Worm (Caenorhabditis elegans) whole organism, L1 larva: Measurements from ENCODE around the gene krr-1.
A peak's percentile ranks its signal among the peaks of the same experiment; 100 is the strongest.

ENCODE experiments used
- C34B4.2 ChIP-seq: sonication (generic microtip); optimal IDR thresholded peaks from 2 replicates; lab custom pipeline; 2017; ENCODE audit warnings: mild to moderate bottlenecking, missing genetic modification characterization, missing compliant biosample characterization
- Y116A8C.19 ChIP-seq: sonication (generic microtip); optimal IDR thresholded peaks from 2 replicates; lab custom pipeline; 2016; ENCODE audit warnings: missing compliant biosample characterization, missing genetic modification characterization, borderline replicate concordance
- aly-2 ChIP-seq: fragments of 150-350 bp; optimal IDR thresholded peaks from 2 replicates; lab custom pipeline; 2014; ENCODE audit warnings: missing biosample characterization, missing genetic modification characterization
- ama-1 ChIP-seq: fragments of 150-350 bp; optimal IDR thresholded peaks from 2 replicates; lab custom pipeline; 2014
- ceh-82 ChIP-seq, 3 experiments: fragments of 150-350 bp in 1 of 3; sonication (generic microtip) in 2 of 3; optimal IDR thresholded peaks; 2 replicates each; lab custom pipeline; 2014 to 2017; ENCODE audit warnings: missing biosample characterization in 3 of 3, missing genetic modification characterization in 3 of 3
- ceh-90 ChIP-seq: sonication (generic microtip); optimal IDR thresholded peaks from 2 replicates; lab custom pipeline; 2016; ENCODE audit warnings: missing genetic modification characterization, missing compliant biosample characterization
- ces-1 ChIP-seq: fragments of 150-350 bp; optimal IDR thresholded peaks from 2 replicates; lab custom pipeline; 2014; ENCODE audit warnings: missing biosample characterization, missing genetic modification reagents, missing genetic modification characterization
- dpl-1 ChIP-seq, 3 experiments: fragments of 150-350 bp in 2 of 3; sonication (generic microtip) in 1 of 3; optimal IDR thresholded peaks; 2 replicates each; lab custom pipeline; 2014 to 2017; ENCODE audit warnings: missing biosample characterization in 3 of 3, missing genetic modification characterization in 3 of 3, missing genetic modification reagents in 3 of 3
- efl-3 ChIP-seq: fragments of 200-800 bp; sonication (Bioruptor generic); optimal IDR thresholded peaks from 2 replicates; lab custom pipeline; 2018; ENCODE audit warnings: mild to moderate bottlenecking, missing genetic modification characterization, missing compliant biosample characterization
- egl-13 ChIP-seq: sonication (generic microtip); optimal IDR thresholded peaks from 2 replicates; lab custom pipeline; 2016; ENCODE audit warnings: missing genotype, missing genetic modification reagents, missing genetic modification characterization, missing compliant biosample characterization
- elt-2 ChIP-seq: sonication (generic microtip); optimal IDR thresholded peaks from 2 replicates; lab custom pipeline; 2016; ENCODE audit warnings: missing genetic modification characterization, mild to moderate bottlenecking, inconsistent platforms, missing compliant biosample characterization, missing genetic modification reagents
- elt-3 ChIP-seq, 6 experiments: fragments of 150-350 bp in 1 of 6; sonication (generic microtip); optimal IDR thresholded peaks; 2 replicates each; lab custom pipeline; 2017 to 2018; ENCODE audit warnings: missing biosample characterization in 6 of 6, missing genetic modification characterization in 6 of 6, inconsistent platforms in 1 of 6
- fkh-10 ChIP-seq: sonication (generic microtip); optimal IDR thresholded peaks from 2 replicates; lab custom pipeline; 2017; ENCODE audit warnings: missing biosample characterization, missing genetic modification reagents, missing genetic modification characterization
- fkh-8 ChIP-seq: sonication (generic microtip); optimal IDR thresholded peaks from 2 replicates; lab custom pipeline; 2016; ENCODE audit warnings: mild to moderate bottlenecking, missing genetic modification characterization, missing compliant biosample characterization
- fos-1 ChIP-seq: fragments of 150-350 bp; optimal IDR thresholded peaks from 2 replicates; lab custom pipeline; 2014; ENCODE audit warnings: missing biosample characterization, missing genetic modification characterization
- grh-1 ChIP-seq: fragments of 200-800 bp; sonication (Bioruptor generic); IDR thresholded peaks from 2 replicates; pipeline ENCODE4 v1.3.6; 2022; ENCODE audit warnings: missing genetic modification reagents, missing genetic modification characterization, missing compliant biosample characterization
- hlh-17 ChIP-seq: fragments of 200-800 bp; sonication (Bioruptor generic); optimal IDR thresholded peaks from 2 replicates; lab custom pipeline; 2018; ENCODE audit warnings: missing genetic modification characterization, mild to moderate bottlenecking, missing compliant biosample characterization, moderate library complexity, borderline replicate concordance
- hlh-4 ChIP-seq: sonication (generic microtip); optimal IDR thresholded peaks from 2 replicates; lab custom pipeline; 2016; ENCODE audit warnings: mild to moderate bottlenecking, missing genetic modification characterization, missing compliant biosample characterization
- jun-1 ChIP-seq: fragments of 150-350 bp; optimal IDR thresholded peaks from 2 replicates; lab custom pipeline; 2014; ENCODE audit warnings: missing biosample characterization, missing genetic modification reagents, missing genetic modification characterization
- lin-13 ChIP-seq: fragments of 150-350 bp; optimal IDR thresholded peaks from 2 replicates; lab custom pipeline; 2014; ENCODE audit warnings: missing biosample characterization, missing genetic modification reagents, missing genetic modification characterization
- lin-15B ChIP-seq: fragments of 150-350 bp; sonication (generic microtip); optimal IDR thresholded peaks from 3 replicates; lab custom pipeline; 2014; ENCODE audit warnings: missing biosample characterization, missing genetic modification characterization
- lin-35 ChIP-seq, 2 experiments: fragments of 150-350 bp; optimal IDR thresholded peaks; 2 replicates each; lab custom pipeline; 2014; ENCODE audit warnings: missing biosample characterization in 2 of 2, missing genetic modification characterization in 2 of 2, missing genetic modification reagents in 2 of 2
- lsy-2 ChIP-seq, 2 experiments: fragments of 150-350 bp; optimal IDR thresholded peaks; 2 replicates each; lab custom pipeline; 2014; ENCODE audit warnings: missing biosample characterization in 2 of 2, missing genetic modification characterization in 2 of 2
- mef-2 ChIP-seq: fragments of 150-350 bp; optimal IDR thresholded peaks from 2 replicates; lab custom pipeline; 2014; ENCODE audit warnings: missing biosample characterization, missing genetic modification characterization
- mep-1 ChIP-seq: fragments of 150-350 bp; optimal IDR thresholded peaks from 2 replicates; lab custom pipeline; 2014; ENCODE audit warnings: missing biosample characterization, missing genetic modification characterization
- nhr-19 ChIP-seq: fragments of 200-800 bp; sonication (Bioruptor generic); conservative IDR thresholded peaks from 2 replicates; pipeline ENCODE4 v1.3.6; 2022; ENCODE audit warnings: missing genetic modification characterization, missing compliant biosample characterization
- nhr-20 ChIP-seq: sonication (generic microtip); optimal IDR thresholded peaks from 2 replicates; lab custom pipeline; 2016; ENCODE audit warnings: mild to moderate bottlenecking, missing genetic modification characterization, missing compliant biosample characterization
- nhr-237 ChIP-seq: fragments of 150-350 bp; optimal IDR thresholded peaks from 2 replicates; lab custom pipeline; 2014; ENCODE audit warnings: missing biosample characterization, missing genetic modification characterization
- nhr-28 ChIP-seq: fragments of 150-350 bp; optimal IDR thresholded peaks from 2 replicates; lab custom pipeline; 2014; ENCODE audit warnings: missing biosample characterization, missing genetic modification characterization
- nhr-47 ChIP-seq: sonication (generic microtip); optimal IDR thresholded peaks from 2 replicates; lab custom pipeline; 2016; ENCODE audit warnings: mild to moderate bottlenecking, missing genetic modification characterization, moderate library complexity, missing compliant biosample characterization
- nhr-71 ChIP-seq: sonication (generic microtip); optimal IDR thresholded peaks from 2 replicates; lab custom pipeline; 2016; ENCODE audit warnings: mild to moderate bottlenecking, missing genetic modification characterization, moderate library complexity, missing compliant biosample characterization
- nhr-77 ChIP-seq: fragments of 150-350 bp; optimal IDR thresholded peaks from 2 replicates; lab custom pipeline; 2014; ENCODE audit warnings: missing biosample characterization, missing genetic modification characterization
- nhr-84 ChIP-seq: sonication (generic microtip); optimal IDR thresholded peaks from 2 replicates; lab custom pipeline; 2017; ENCODE audit warnings: missing biosample characterization, missing genetic modification characterization
- nhr-85 ChIP-seq: sonication (generic microtip); peaks from one replicate; lab custom pipeline; 2016; ENCODE audit warnings: missing genetic modification characterization, inconsistent platforms, missing compliant biosample characterization
- nhr-90 ChIP-seq: sonication (generic microtip); optimal IDR thresholded peaks from 2 replicates; lab custom pipeline; 2016; ENCODE audit warnings: mild to moderate bottlenecking, missing genetic modification characterization, missing compliant biosample characterization; ENCODE audit not compliant: poor library complexity
- pag-3 ChIP-seq: sonication (generic microtip); optimal IDR thresholded peaks from 2 replicates; lab custom pipeline; 2017; ENCODE audit warnings: missing genetic modification characterization, mild to moderate bottlenecking, missing compliant biosample characterization, antibody characterized with exemption, borderline replicate concordance; ENCODE audit not compliant: insufficient read depth
- pax-3 ChIP-seq: fragments of 200-800 bp; sonication (Bioruptor generic); optimal IDR thresholded peaks from 2 replicates; lab custom pipeline; 2018; ENCODE audit warnings: mild to moderate bottlenecking, missing genetic modification characterization, moderate library complexity, missing compliant biosample characterization
- snpc-4 ChIP-seq: fragments of 150-350 bp; optimal IDR thresholded peaks from 2 replicates; lab custom pipeline; 2014; ENCODE audit warnings: missing biosample characterization, missing genetic modification characterization
- sox-4 ChIP-seq: sonication (generic microtip); optimal IDR thresholded peaks from 2 replicates; lab custom pipeline; 2016; ENCODE audit warnings: missing genetic modification characterization, missing compliant biosample characterization
- sptf-1 ChIP-seq: fragments of 150-350 bp; optimal IDR thresholded peaks from 2 replicates; lab custom pipeline; 2014; ENCODE audit warnings: missing biosample characterization, missing genetic modification characterization
- swsn-7 ChIP-seq: sonication (generic microtip); optimal IDR thresholded peaks from 2 replicates; lab custom pipeline; 2016; ENCODE audit warnings: missing genetic modification characterization, missing compliant biosample characterization
- tbx-2 ChIP-seq: sonication (generic microtip); optimal IDR thresholded peaks from 2 replicates; lab custom pipeline; 2016; ENCODE audit warnings: missing genetic modification characterization, missing compliant biosample characterization
- tlp-1 ChIP-seq: fragments of 150-350 bp; optimal IDR thresholded peaks from 2 replicates; lab custom pipeline; 2014; ENCODE audit warnings: missing biosample characterization, missing genetic modification characterization
- unc-130 ChIP-seq: fragments of 150-350 bp; optimal IDR thresholded peaks from 2 replicates; lab custom pipeline; 2017; ENCODE audit warnings: missing biosample characterization, missing genetic modification characterization, inconsistent platforms
- unc-30 ChIP-seq: sonication (generic microtip); optimal IDR thresholded peaks from 2 replicates; lab custom pipeline; 2017; ENCODE audit warnings: missing biosample characterization, missing genetic modification characterization
- unc-62 ChIP-seq: fragments of 150-350 bp; optimal IDR thresholded peaks from 2 replicates; lab custom pipeline; 2014; ENCODE audit warnings: missing biosample characterization, missing genetic modification reagents, missing genetic modification characterization
- unc-86 ChIP-seq: sonication (generic microtip); optimal IDR thresholded peaks from 2 replicates; lab custom pipeline; 2016; ENCODE audit warnings: missing genetic modification characterization, missing compliant biosample characterization
- unc-98 ChIP-seq: fragments of 200-800 bp; sonication (Bioruptor generic); IDR thresholded peaks from 2 replicates; pipeline ENCODE4 v1.3.6; 2022; ENCODE audit warnings: missing genetic modification characterization, missing compliant biosample characterization
- vab-15 ChIP-seq: sonication (generic microtip); optimal IDR thresholded peaks from 2 replicates; lab custom pipeline; 2017; ENCODE audit warnings: missing genotype, mild to moderate bottlenecking, missing genetic modification characterization, missing compliant biosample characterization
- xbp-1 ChIP-seq: sonication (generic microtip); optimal IDR thresholded peaks from 2 replicates; lab custom pipeline; 2016; ENCODE audit warnings: missing genetic modification characterization, missing compliant biosample characterization
- zag-1 ChIP-seq: fragments of 150-350 bp; optimal IDR thresholded peaks from 2 replicates; lab custom pipeline; 2014; ENCODE audit warnings: missing biosample characterization, missing genetic modification characterization
- zip-4 ChIP-seq: fragments of 200-800 bp; sonication (Bioruptor generic); optimal IDR thresholded peaks from 2 replicates; lab custom pipeline; 2018; ENCODE audit warnings: mild to moderate bottlenecking, missing genetic modification characterization, moderate library complexity, missing compliant biosample characterization
- ztf-4 ChIP-seq: fragments of 150-350 bp; optimal IDR thresholded peaks from 2 replicates; lab custom pipeline; 2014; ENCODE audit warnings: missing biosample characterization, missing genetic modification characterization

krr-1 gene

ce11 chrV:7196498-7196966 is 34.5 kb upstream of the krr-1 start, which contains the start of gene F09G2.2 (continued):
- TF ChIP-seq Y116A8C.19, result no peak
- TF ChIP-seq nhr-20 (tag; lab: Kevin White, UChicago), result peak; percentile 94
- TF ChIP-seq C34B4.2 (tag; lab: Kevin White, UChicago), result no peak
- no peak for TF ChIP-seq hlh-17 (GFP tag; lab: Kevin White, UChicago)
- peak; percentile 44 for TF ChIP-seq pag-3
- peak; percentile 83 for TF ChIP-seq fos-1 (tag; lab: Kevin White, UChicago)
- peak; percentile 62 for TF ChIP-seq snpc-4
- TF ChIP-seq nhr-237, result peak; percentile 79
- peak; percentile 93 for TF ChIP-seq lin-15B (tag; lab: Kevin White, UChicago)
- TF ChIP-seq nhr-47 (tag; lab: Kevin White, UChicago), result peak; percentile 91
- TF ChIP-seq unc-130, result peak; percentile 94
- TF ChIP-seq aly-2 (tag; lab: Kevin White, UChicago), result peak; percentile 46
- peak; percentile 73 for TF ChIP-seq zip-4 (GFP tag; lab: Kevin White, UChicago)
- TF ChIP-seq nhr-90, result peak; percentile 92
- TF ChIP-seq efl-3 (GFP tag; lab: Kevin White, UChicago), result no peak
- peak; percentile 96 for TF ChIP-seq nhr-85 (tag; lab: Kevin White, UChicago)
- TF ChIP-seq vab-15 (tag; lab: Kevin White, UChicago), result peak; percentile 34
- no peak for TF ChIP-seq unc-30
- TF ChIP-seq fkh-8 (tag; lab: Kevin White, UChicago), result peak; percentile 90
- no peak for TF ChIP-seq nhr-28 (tag; lab: Kevin White, UChicago)
- peak; percentile 44 for TF ChIP-seq fkh-10 (GFP tag; lab: Kevin White, UChicago)
- peak; percentile 92 to 94 (median 93) for TF ChIP-seq ceh-82 (tag; optimal IDR thresholded peaks at IDR 0.05; lab: Kevin White, UChicago)
- peak; percentile 89 for TF ChIP-seq jun-1 (tag; lab: Kevin White, UChicago)
- TF ChIP-seq unc-98, result peak; percentile 66; the same call in 1 of the 2 replicates
- peak; percentile 60 for TF ChIP-seq pax-3
- peak; percentile 96 to 97 for TF ChIP-seq lin-35 (GFP tag; optimal IDR thresholded peaks at IDR 0.05; lab: Kevin White, UChicago)
- TF ChIP-seq dpl-1 (GFP tag; optimal IDR thresholded peaks at IDR 0.05; lab: Kevin White, UChicago), result peak; percentile 92 to 93 (median 92)
- no peak for TF ChIP-seq hlh-4 (tag; lab: Kevin White, UChicago)
- TF ChIP-seq mep-1 (tag; lab: Kevin White, UChicago), result peak; percentile 95
- no peak for TF ChIP-seq zag-1 (tag; lab: Kevin White, UChicago)
- TF ChIP-seq elt-3 (tag; optimal IDR thresholded peaks at IDR 0.05; lab: Kevin White, UChicago), result peak in 4 of 6 experiments; percentile 14 to 93 (median 68)
- peak; percentile 83 for TF ChIP-seq unc-86
- TF ChIP-seq tlp-1 (tag; lab: Kevin White, UChicago), result no peak
- TF ChIP-seq nhr-84 (tag; lab: Kevin White, UChicago), result no peak
- TF ChIP-seq xbp-1 (tag; lab: Kevin White, UChicago), result peak; percentile 94
- TF ChIP-seq grh-1 (GFP tag; lab: Robert Waterston, UW), result peak; percentile 87
- TF ChIP-seq egl-13 (tag; lab: Kevin White, UChicago), result peak; percentile 74
- peak; percentile 62 for TF ChIP-seq mef-2 (tag; lab: Kevin White, UChicago)
- TF ChIP-seq nhr-71, result peak; percentile 95
- TF ChIP-seq nhr-19 (GFP tag; lab: Robert Waterston, UW), result peak; percentile 94
- TF ChIP-seq sptf-1 (tag; lab: Kevin White, UChicago), result no peak
- peak; percentile 91 for TF ChIP-seq tbx-2 (tag; lab: Kevin White, UChicago)
- TF ChIP-seq lin-13 (GFP tag; lab: Kevin White, UChicago), result peak; percentile 90
- TF ChIP-seq nhr-77 (tag; lab: Kevin White, UChicago), result peak; percentile 86
- no peak for TF ChIP-seq ceh-90 (tag; lab: Kevin White, UChicago)
- TF ChIP-seq swsn-7 (tag; lab: Kevin White, UChicago), result peak; percentile 93
- TF ChIP-seq lsy-2 (tag; optimal IDR thresholded peaks at IDR 0.05; lab: Kevin White, UChicago), result peak; percentile 90 to 95
- TF ChIP-seq sox-4, result no peak
- TF ChIP-seq ces-1, result no peak
- no peak for TF ChIP-seq unc-62
- peak; percentile 63 for TF ChIP-seq ama-1 (lab: Kevin White, UChicago)
- TF ChIP-seq ztf-4, result peak; percentile 69
- peak; percentile 78 for TF ChIP-seq elt-2 (tag; lab: Kevin White, UChicago)
